In the genomic region with DNA sequence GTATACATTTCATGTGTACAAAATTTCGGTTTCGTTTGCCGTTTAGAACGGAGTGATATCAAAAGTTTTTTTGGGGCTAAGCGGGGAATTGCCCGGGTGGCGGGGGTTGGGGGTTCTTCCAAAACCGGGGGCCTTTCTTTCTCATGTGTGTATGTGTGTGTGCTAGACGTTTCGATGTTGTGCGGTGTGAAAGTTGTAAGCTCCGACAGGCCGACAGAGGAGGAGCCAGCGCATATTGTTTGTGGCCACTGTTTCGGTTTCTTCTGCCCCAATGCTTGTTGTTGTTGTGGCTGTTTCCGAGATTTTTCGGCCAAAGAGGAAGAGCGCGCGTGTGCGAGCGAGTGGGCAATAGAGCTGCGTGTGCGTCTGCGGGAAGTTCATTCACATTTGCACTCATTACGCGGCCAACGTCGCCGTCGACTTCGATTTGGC, we compare ENCODE assay signal across 4 fruit fly cellular contexts.
TF ChIP-seq lines count a peak whose summit lies in the region.

No protein-coding gene starts in this region.

- no peak for TF ChIP-seq CTCF in whole organism, embryonic (GFP tag; optimal IDR thresholded peaks at IDR 0.05; lab: Kevin White, UChicago)

TF ChIP-seq in whole organism, embryonic, 481 proteins besides CTCF, POLR2A, EP300 and RAD21 (continues in another document):
- TF ChIP-seq CG6175 (GFP tag; IDR thresholded peaks at IDR 0.05; lab: Robert Waterston, UW) (0 out of 3 replicates have a peak, but pooled peaks have one; percentile 18), C15 (GFP tag; IDR thresholded peaks at IDR 0.05; lab: Robert Waterston, UW) (no peak), sr (GFP tag; IDR thresholded peaks at IDR 0.05; lab: Robert Waterston, UW) (peak; percentile 80), CG10462 (GFP tag; optimal IDR thresholded peaks at IDR 0.05; lab: Kevin White, UChicago) (no peak), lov (optimal IDR thresholded peaks at IDR 0.05; lab: Kevin White, UChicago) (no peak), lov (GFP tag; IDR thresholded peaks at IDR 0.05; lab: Robert Waterston, UW) (no peak), sqz (GFP tag; optimal IDR thresholded peaks at IDR 0.05; lab: Kevin White, UChicago) (peak; percentile 31), sens-2 (GFP tag; IDR thresholded peaks at IDR 0.05; lab: Robert Waterston, UW) (peak; percentile 79; the same call in 1 of the 2 replicates), CG4360 (GFP tag; IDR thresholded peaks at IDR 0.05; lab: Robert Waterston, UW) (peak; percentile 87), so (GFP tag; IDR thresholded peaks at IDR 0.05; lab: Robert Waterston, UW) (0 out of 3 replicates have a peak, but pooled peaks have one; percentile 15), bigmax (GFP tag; optimal IDR thresholded peaks at IDR 0.05; lab: Kevin White, UChicago) (no peak), CG8765 (GFP tag; IDR thresholded peaks at IDR 0.05; lab: Robert Waterston, UW) (no peak), esg (GFP tag; conservative IDR thresholded peaks at IDR 0.05; lab: Robert Waterston, UW) (no peak), CG9932 (GFP tag; IDR thresholded peaks at IDR 0.05; lab: Robert Waterston, UW) (no peak), ttk (GFP tag; IDR thresholded peaks at IDR 0.05; lab: Robert Waterston, UW) (no peak), CG2678 (tag; optimal IDR thresholded peaks at IDR 0.05; lab: Kevin White, UChicago) (no peak), ab (GFP tag; optimal IDR thresholded peaks at IDR 0.05; lab: Kevin White, UChicago) (no peak), CG12769 (tag; optimal IDR thresholded peaks at IDR 0.05; lab: Kevin White, UChicago) (peak; percentile 8), Lhr (GFP tag; optimal IDR thresholded peaks at IDR 0.05; lab: Kevin White, UChicago) (no peak), Med (GFP tag; lab: Kevin White, UChicago) (peak; percentile 13), ERR (GFP tag; optimal IDR thresholded peaks at IDR 0.05; lab: Kevin White, UChicago) (no peak), CG6689 (GFP tag; IDR thresholded peaks at IDR 0.05; lab: Robert Waterston, UW) (0 out of 2 replicates have a peak, but pooled peaks have one; percentile 36)

TF ChIP-seq in whole organism, prepupa, 60 proteins besides CTCF, POLR2A, EP300 and RAD21:
- peak; percentile 52 for TF ChIP-seq Met (GFP tag; optimal IDR thresholded peaks at IDR 0.05; lab: Kevin White, UChicago)
- no peak for TF ChIP-seq CG11294 (GFP tag; IDR thresholded peaks at IDR 0.05; lab: Robert Waterston, UW)
- peak; percentile 52 for TF ChIP-seq svp (GFP tag; lab: Kevin White, UChicago)
- TF ChIP-seq Blimp-1 (GFP tag; optimal IDR thresholded peaks at IDR 0.05; lab: Kevin White, UChicago), result peak; percentile 77

TF ChIP-seq in whole organism, pupa, 21 proteins besides CTCF, POLR2A, EP300 and RAD21:
- no peak for TF ChIP-seq CG4496 (GFP tag; IDR thresholded peaks at IDR 0.05; lab: Robert Waterston, UW)
- no peak for TF ChIP-seq gl (tag; optimal IDR thresholded peaks at IDR 0.05; lab: Kevin White, UChicago)
- TF ChIP-seq fd96Ca (GFP tag; IDR thresholded peaks at IDR 0.05; lab: Robert Waterston, UW), result no peak
- peak; percentile 47 for TF ChIP-seq EcR (GFP tag; optimal IDR thresholded peaks at IDR 0.05; lab: Kevin White, UChicago)
- TF ChIP-seq Snoo (tag; optimal IDR thresholded peaks at IDR 0.05; lab: Kevin White, UChicago), result no peak
- no peak for TF ChIP-seq Pif1A (GFP tag; optimal IDR thresholded peaks at IDR 0.05; lab: Kevin White, UChicago)
TF ChIP-seq in whole organism, pupa: peak in this region for 1.

TF ChIP-seq in whole organism, wandering third instar larva, 38 proteins besides CTCF, POLR2A, EP300 and RAD21:
- peak; percentile 22 for TF ChIP-seq h (GFP tag; optimal IDR thresholded peaks at IDR 0.05; lab: Kevin White, UChicago)
- TF ChIP-seq Rel (GFP tag; optimal IDR thresholded peaks at IDR 0.05; lab: Kevin White, UChicago), result no peak
- peak; percentile 50 for TF ChIP-seq Rel (tag; optimal IDR thresholded peaks at IDR 0.05; lab: Kevin White, UChicago)
- no peak for TF ChIP-seq dsf (GFP tag; optimal IDR thresholded peaks at IDR 0.05; lab: Kevin White, UChicago; ENCODE audit: borderline replicate concordance)
TF ChIP-seq in whole organism, wandering third instar larva: peak in this region for 2.
